Worm (Caenorhabditis elegans) whole organism, midembryonic: Measurements from ENCODE around the gene cyp-13A3.

Experiments used
- flt-1 ChIP-seq: fragments of 200-800 bp; sonication (Bioruptor generic); IDR thresholded peaks from 2 replicates; pipeline ENCODE4 v1.3.6; 2022; ENCODE audit warnings: missing genetic modification characterization, missing compliant biosample characterization
- klf-2 ChIP-seq: fragments of 200-800 bp; sonication (Bioruptor generic); conservative IDR thresholded peaks from 2 replicates; pipeline ENCODE4 v1.3.6; 2022; ENCODE audit warnings: missing genetic modification reagents, missing genetic modification characterization, missing compliant biosample characterization
- med-1 ChIP-seq: sonication (generic microtip); optimal IDR thresholded peaks from 2 replicates; lab custom pipeline; 2017; ENCODE audit warnings: missing genetic modification characterization, mild to moderate bottlenecking, missing compliant biosample characterization, antibody characterized with exemption, missing genetic modification reagents; ENCODE audit not compliant: insufficient read depth
- tab-1 ChIP-seq: fragments of 200-800 bp; sonication (Bioruptor generic); IDR thresholded peaks from 2 replicates; pipeline ENCODE4 v1.3.6; 2022; ENCODE audit warnings: missing genetic modification characterization, missing compliant biosample characterization
- ztf-23 ChIP-seq: fragments of 200-800 bp; sonication (Bioruptor generic); IDR thresholded peaks from 2 replicates; pipeline ENCODE4 v1.3.6; 2022; ENCODE audit warnings: missing genetic modification reagents, missing genetic modification characterization, missing compliant biosample characterization
- ztf-29 ChIP-seq: fragments of 200-800 bp; sonication (Bioruptor generic); IDR thresholded peaks from 2 replicates; pipeline ENCODE4 v1.3.6; 2022; ENCODE audit warnings: missing genetic modification reagents, missing genetic modification characterization, missing compliant biosample characterization

- TF ChIP-seq tab-1 (GFP tag; lab: Robert Waterston, UW) (no peak), med-1 (GFP tag; lab: Kevin White, UChicago) (no peak), klf-2 (GFP tag; lab: Robert Waterston, UW) (no peak), flt-1 (GFP tag; lab: Robert Waterston, UW) (no peak), ztf-29 (no peak), ztf-23 (no peak)
These were observed 48.9 kb upstream of the cyp-13A3 start, which contains the start of gene rnh-1.2 for ce11 chrII:9841985-9842505.
